Fruit fly (Drosophila melanogaster): Measurements from ENCODE around the gene CG34027.

CG34027 gene

DNA sequence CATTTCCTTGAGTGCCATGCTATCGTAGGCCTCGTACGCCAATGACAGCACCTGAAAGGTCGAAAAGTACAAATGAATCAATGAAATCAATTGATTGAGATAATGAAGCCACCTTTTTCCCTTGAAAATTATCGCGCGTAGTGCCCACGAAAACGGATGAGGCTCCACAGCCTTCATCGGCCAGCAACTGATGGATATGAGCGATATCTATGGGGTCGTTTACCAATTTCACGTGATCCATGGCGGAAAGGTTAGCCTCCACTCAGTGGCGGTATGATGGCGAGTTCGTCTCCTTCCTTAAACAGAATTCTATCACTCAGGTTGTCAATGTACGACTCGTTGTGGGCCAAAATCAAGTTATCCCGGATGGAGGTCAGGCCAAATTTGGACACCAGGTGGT lies 18.0 kb upstream of the CG34027 start:
- TF ChIP-seq svp (GFP tag) (peak; percentile 54), Eip93F (GFP tag; optimal IDR thresholded peaks at IDR 0.05) (no peak), CG11294 (GFP tag; IDR thresholded peaks at IDR 0.05) (no peak)

DNA sequence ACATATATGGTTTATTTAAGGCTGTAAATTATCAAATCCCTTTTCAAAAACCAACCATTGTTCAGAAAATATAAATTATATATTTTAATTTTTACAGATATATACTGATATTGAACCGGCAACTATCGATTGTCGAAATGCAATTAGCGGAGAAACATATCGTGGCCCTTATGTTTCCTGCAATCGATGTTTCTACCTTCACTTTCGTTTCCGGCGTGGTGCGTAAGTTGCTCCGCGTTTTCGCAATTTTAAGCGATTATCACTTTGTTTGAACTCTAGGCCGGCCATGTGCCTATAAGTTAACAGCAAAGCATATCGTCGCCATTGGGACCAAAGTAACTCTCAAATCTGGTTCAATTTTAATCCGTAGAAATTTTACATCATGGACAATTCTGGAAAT lies 14.4 kb upstream of the CG34027 start, which contains the start of gene vig2:
vig2 (plus strand) TSS at position 112 of the 400 bp plus-strand sequence.
- TF ChIP-seq CG10631 (GFP tag; optimal IDR thresholded peaks at IDR 0.05), result peak; percentile 26
- TF ChIP-seq acj6 (GFP tag; optimal IDR thresholded peaks at IDR 0.05), result peak; percentile 10
- peak; percentile 22 for TF ChIP-seq cyc (GFP tag; optimal IDR thresholded peaks at IDR 0.05)
- TF ChIP-seq CG6854 (GFP tag; optimal IDR thresholded peaks at IDR 0.05), result peak; percentile 6
- peak; percentile 31 for TF ChIP-seq topi (GFP tag; optimal IDR thresholded peaks at IDR 0.05)
- peak; percentile 59 for TF ChIP-seq Eip78C (GFP tag)
- TF ChIP-seq Blimp-1 (GFP tag; optimal IDR thresholded peaks at IDR 0.05), result peak; percentile 14
- peak; percentile 8 for TF ChIP-seq CG34406 (GFP tag; optimal IDR thresholded peaks at IDR 0.05)
- TF ChIP-seq CG8632 (GFP tag; optimal IDR thresholded peaks at IDR 0.05), result peak; percentile 7
- TF ChIP-seq esn (GFP tag; optimal IDR thresholded peaks at IDR 0.05), result peak; percentile 25
- TF ChIP-seq CG11902 (GFP tag; optimal IDR thresholded peaks at IDR 0.05), result peak; percentile 30

DNA sequence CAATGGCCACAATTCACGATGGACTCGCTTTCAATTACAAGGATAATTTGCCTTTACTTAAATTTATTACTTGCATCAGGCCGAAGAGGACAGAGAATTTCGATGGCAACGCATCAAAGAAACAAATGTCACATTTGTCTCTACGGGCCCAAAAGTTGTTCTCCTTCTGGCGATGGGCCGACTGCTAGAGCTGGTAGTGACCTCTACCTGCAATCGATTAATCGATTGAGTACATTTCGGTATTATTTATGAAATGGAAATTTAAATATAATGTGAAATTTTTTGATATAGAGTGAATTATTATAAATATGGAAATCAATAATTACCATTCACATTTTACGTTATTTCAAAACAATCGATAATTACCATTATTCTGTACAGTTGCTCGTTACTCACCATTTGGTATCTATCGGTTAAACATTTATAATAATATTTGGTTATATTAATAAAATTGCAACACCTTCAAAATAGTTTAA lies 13.9 kb upstream of the CG34027 start, which contains the start of the genes CG31510 and TTLL5:
CG31510 (minus strand) TSS at position 185 of the 476 bp plus-strand sequence.
TTLL5 (minus strand) TSS at position 185 of the 476 bp plus-strand sequence.
- no peak for TF ChIP-seq CG6163 (GFP tag; IDR thresholded peaks at IDR 0.05)
- TF ChIP-seq Hr39 (GFP tag; optimal IDR thresholded peaks at IDR 0.05), result no peak
- TF ChIP-seq CG8632 (GFP tag; optimal IDR thresholded peaks at IDR 0.05), result no peak
- TF ChIP-seq CG15336 (GFP tag; IDR thresholded peaks at IDR 0.05), result no peak
- no peak for TF ChIP-seq Sox102F (GFP tag; optimal IDR thresholded peaks at IDR 0.05)
- TF ChIP-seq eg (GFP tag; IDR thresholded peaks at IDR 0.05), result no peak
- TF ChIP-seq lz (GFP tag; optimal IDR thresholded peaks at IDR 0.05), result no peak
- TF ChIP-seq Smox (GFP tag; optimal IDR thresholded peaks at IDR 0.05), result no peak
- no peak for TF ChIP-seq Met (GFP tag; optimal IDR thresholded peaks at IDR 0.05)
- no peak for TF ChIP-seq CG9139 (GFP tag; optimal IDR thresholded peaks at IDR 0.05)
- no peak for TF ChIP-seq esn (GFP tag; optimal IDR thresholded peaks at IDR 0.05)
- TF ChIP-seq OdsH (GFP tag; optimal IDR thresholded peaks at IDR 0.05), result no peak
- TF ChIP-seq Eip93F (GFP tag; optimal IDR thresholded peaks at IDR 0.05), result no peak

DNA sequence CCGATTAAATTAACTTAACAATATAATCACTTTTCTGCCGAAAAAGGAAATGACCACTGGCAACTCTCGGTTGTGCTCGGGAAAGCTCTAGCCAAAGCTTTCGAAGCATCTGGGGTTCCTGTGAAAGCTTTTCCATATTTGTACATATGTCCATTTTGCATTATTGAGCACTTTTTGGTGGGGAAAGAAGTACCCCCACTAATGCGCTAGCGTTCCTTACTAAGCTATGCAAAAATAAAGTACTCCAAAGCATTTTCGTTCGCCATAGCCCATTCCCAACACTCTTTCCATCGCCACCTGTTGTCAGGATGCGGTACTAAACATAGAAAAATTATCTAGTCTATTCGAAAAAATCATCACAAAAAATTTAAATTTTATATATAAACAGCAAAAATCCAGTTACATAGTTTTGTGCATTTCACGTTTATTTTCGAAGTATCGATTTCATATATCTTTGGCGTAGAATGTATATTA lies 3.7 kb upstream of the CG34027 start, which contains the start of gene Nepl16:
Nepl16 (minus strand) TSS at position 51 of the 474 bp plus-strand sequence.
- TF ChIP-seq CG32006 (GFP tag; optimal IDR thresholded peaks at IDR 0.05) (no peak), Hr39 (GFP tag; optimal IDR thresholded peaks at IDR 0.05) (no peak), CG9139 (GFP tag; optimal IDR thresholded peaks at IDR 0.05) (no peak), CG6808 (GFP tag; optimal IDR thresholded peaks at IDR 0.05) (no peak), fd85E (GFP tag; optimal IDR thresholded peaks at IDR 0.05) (no peak), Sox15 (GFP tag; optimal IDR thresholded peaks at IDR 0.05) (no peak), dac (GFP tag; optimal IDR thresholded peaks at IDR 0.05) (no peak), CG3032 (tag; optimal IDR thresholded peaks at IDR 0.05) (no peak), CG31627 (GFP tag; optimal IDR thresholded peaks at IDR 0.05) (no peak), lz (GFP tag; optimal IDR thresholded peaks at IDR 0.05) (no peak), CG8119 (GFP tag; IDR thresholded peaks at IDR 0.05) (no peak), esn (GFP tag; optimal IDR thresholded peaks at IDR 0.05) (no peak), net (GFP tag; optimal IDR thresholded peaks at IDR 0.05) (no peak), Met (GFP tag; optimal IDR thresholded peaks at IDR 0.05) (no peak), Ets21C (GFP tag; optimal IDR thresholded peaks at IDR 0.05) (no peak), CG15336 (GFP tag; IDR thresholded peaks at IDR 0.05) (no peak), Eip78C (GFP tag) (no peak), Eip75B (GFP tag; optimal IDR thresholded peaks at IDR 0.05) (no peak), OdsH (GFP tag; optimal IDR thresholded peaks at IDR 0.05) (no peak), salr (GFP tag; optimal IDR thresholded peaks at IDR 0.05) (no peak)
